Worm (Caenorhabditis elegans) whole organism, L2 larva: Measurements from ENCODE around the gene T27A1.2.

ENCODE experiments used
- F13H6.1 ChIP-seq: sonication (generic microtip); optimal IDR thresholded peaks from 2 replicates; lab custom pipeline; 2016; ENCODE audit warnings: missing genetic modification characterization, missing compliant biosample characterization
- R02D3.7 ChIP-seq: fragments of 150-350 bp; optimal IDR thresholded peaks from 2 replicates; lab custom pipeline; 2014; ENCODE audit warnings: missing biosample characterization, missing genetic modification characterization
- Y55F3AM.14 ChIP-seq: fragments of 200-800 bp; sonication (Bioruptor generic); optimal IDR thresholded peaks from 2 replicates; lab custom pipeline; 2018; ENCODE audit warnings: mild to moderate bottlenecking, missing genetic modification characterization, missing compliant biosample characterization
- ceh-16 ChIP-seq: fragments of 150-350 bp; optimal IDR thresholded peaks from 2 replicates; lab custom pipeline; 2014; ENCODE audit warnings: missing biosample characterization, missing genetic modification characterization
- ceh-82 ChIP-seq: fragments of 150-350 bp; optimal IDR thresholded peaks from 2 replicates; lab custom pipeline; 2014; ENCODE audit warnings: missing biosample characterization, missing genetic modification characterization
- crh-2 ChIP-seq: sonication (generic microtip); optimal IDR thresholded peaks from 2 replicates; lab custom pipeline; 2017; ENCODE audit warnings: missing biosample characterization, missing genetic modification characterization
- dmd-4 ChIP-seq: sonication (generic microtip); optimal IDR thresholded peaks from 2 replicates; lab custom pipeline; 2017; ENCODE audit warnings: missing biosample characterization, missing genetic modification characterization
- egl-27 ChIP-seq: sonication (generic microtip); optimal IDR thresholded peaks from 3 replicates; lab custom pipeline; 2017; ENCODE audit warnings: missing biosample characterization, missing genetic modification reagents, missing genetic modification characterization
- elt-3 ChIP-seq: sonication (generic microtip); optimal IDR thresholded peaks from 2 replicates; lab custom pipeline; 2017; ENCODE audit warnings: missing biosample characterization, missing genetic modification characterization
- fos-1 ChIP-seq: fragments of 150-350 bp; optimal IDR thresholded peaks from 2 replicates; lab custom pipeline; 2014; ENCODE audit warnings: missing biosample characterization, missing genetic modification characterization
- gmeb-1 ChIP-seq: fragments of 150-350 bp; optimal IDR thresholded peaks from 2 replicates; lab custom pipeline; 2014; ENCODE audit warnings: missing biosample characterization, missing genetic modification characterization
- lin-13 ChIP-seq: fragments of 150-350 bp; optimal IDR thresholded peaks from 2 replicates; lab custom pipeline; 2014; ENCODE audit warnings: missing biosample characterization, missing genetic modification reagents, missing genetic modification characterization
- lin-39 ChIP-seq: fragments of 150-350 bp; optimal IDR thresholded peaks from 2 replicates; lab custom pipeline; 2014; ENCODE audit warnings: missing biosample characterization, missing genetic modification reagents, missing genetic modification characterization
- lsy-2 ChIP-seq, 2 experiments: fragments of 150-350 bp in 1 of 2; sonication (generic microtip) in 1 of 2; optimal IDR thresholded peaks; 2 replicates each; lab custom pipeline; 2014 to 2017; ENCODE audit warnings: missing biosample characterization in 2 of 2, missing genetic modification characterization in 2 of 2
- mab-5 ChIP-seq: fragments of 150-350 bp; optimal IDR thresholded peaks from 2 replicates; lab custom pipeline; 2014; ENCODE audit warnings: missing biosample characterization, missing genetic modification characterization
- mbf-1 ChIP-seq: sonication (generic microtip); optimal IDR thresholded peaks from 2 replicates; lab custom pipeline; 2017; ENCODE audit warnings: missing biosample characterization, missing genetic modification characterization
- mdl-1 ChIP-seq, 2 experiments: fragments of 150-350 bp in 1 of 2; sonication (generic microtip) in 1 of 2; optimal IDR thresholded peaks; 2 replicates each; lab custom pipeline; 2017; ENCODE audit warnings: missing biosample characterization in 2 of 2, missing genetic modification characterization in 2 of 2
- nhr-10 ChIP-seq: sonication (generic microtip); optimal IDR thresholded peaks from 2 replicates; lab custom pipeline; 2017; ENCODE audit warnings: missing biosample characterization, missing genetic modification characterization
- nhr-11 ChIP-seq: fragments of 150-350 bp; optimal IDR thresholded peaks from 2 replicates; lab custom pipeline; 2014; ENCODE audit warnings: missing biosample characterization, missing genetic modification characterization
- nhr-12 ChIP-seq: fragments of 150-350 bp; optimal IDR thresholded peaks from 2 replicates; lab custom pipeline; 2014; ENCODE audit warnings: missing biosample characterization, missing genetic modification characterization
- nhr-129 ChIP-seq: fragments of 150-350 bp; optimal IDR thresholded peaks from 2 replicates; lab custom pipeline; 2014; ENCODE audit warnings: missing biosample characterization, missing genetic modification characterization
- nhr-21 ChIP-seq: fragments of 150-350 bp; optimal IDR thresholded peaks from 2 replicates; lab custom pipeline; 2014; ENCODE audit warnings: missing biosample characterization, missing genetic modification characterization
- nhr-23 ChIP-seq: fragments of 150-350 bp; optimal IDR thresholded peaks from 2 replicates; lab custom pipeline; 2014; ENCODE audit warnings: missing biosample characterization, missing genetic modification reagents, missing genetic modification characterization
- nhr-237 ChIP-seq: fragments of 150-350 bp; optimal IDR thresholded peaks from 2 replicates; lab custom pipeline; 2014; ENCODE audit warnings: missing biosample characterization, missing genetic modification characterization
- nhr-6 ChIP-seq: fragments of 150-350 bp; optimal IDR thresholded peaks from 2 replicates; lab custom pipeline; 2014; ENCODE audit warnings: missing biosample characterization, missing genetic modification characterization
- nhr-77 ChIP-seq: fragments of 150-350 bp; optimal IDR thresholded peaks from 2 replicates; lab custom pipeline; 2014; ENCODE audit warnings: missing biosample characterization, missing genetic modification characterization
- peb-1 ChIP-seq: fragments of 150-350 bp; optimal IDR thresholded peaks from 2 replicates; lab custom pipeline; 2014; ENCODE audit warnings: missing biosample characterization, missing genetic modification characterization
- sem-4 ChIP-seq: fragments of 150-350 bp; optimal IDR thresholded peaks from 2 replicates; lab custom pipeline; 2014; ENCODE audit warnings: missing biosample characterization, missing genetic modification reagents, missing genetic modification characterization
- skn-1 ChIP-seq: sonication (generic microtip); optimal IDR thresholded peaks from 2 replicates; lab custom pipeline; 2017; ENCODE audit warnings: missing biosample characterization, missing genetic modification characterization
- sma-3 ChIP-seq: sonication (generic microtip); optimal IDR thresholded peaks from 2 replicates; lab custom pipeline; 2016; ENCODE audit warnings: missing genetic modification reagents, missing genetic modification characterization, missing compliant biosample characterization
- sma-9 ChIP-seq, 2 experiments: fragments of 150-350 bp in 1 of 2; sonication (generic microtip) in 1 of 2; optimal IDR thresholded peaks; 2 replicates each; lab custom pipeline; 2014 to 2016; ENCODE audit warnings: missing genetic modification characterization in 2 of 2, mild to moderate bottlenecking in 1 of 2, missing biosample characterization in 1 of 2, missing compliant biosample characterization in 1 of 2, missing genetic modification reagents in 1 of 2, moderate library complexity in 1 of 2
- unc-55 ChIP-seq: fragments of 150-350 bp; sonication (generic microtip); optimal IDR thresholded peaks from 3 replicates; lab custom pipeline; 2014; ENCODE audit warnings: missing biosample characterization, missing genetic modification reagents, missing genetic modification characterization
- zag-1 ChIP-seq: fragments of 150-350 bp; optimal IDR thresholded peaks from 2 replicates; lab custom pipeline; 2014; ENCODE audit warnings: missing biosample characterization, missing genetic modification characterization
- ztf-11 ChIP-seq: sonication (generic microtip); optimal IDR thresholded peaks from 2 replicates; lab custom pipeline; 2017; ENCODE audit warnings: missing biosample characterization, missing genetic modification characterization
- ztf-4 ChIP-seq: fragments of 150-350 bp; optimal IDR thresholded peaks from 2 replicates; lab custom pipeline; 2014; ENCODE audit warnings: missing biosample characterization, missing genetic modification characterization

T27A1.2 gene

ce11 chrII:511968-512367 lies 24.7 kb downstream of the T27A1.2 start:
- TF ChIP-seq mab-5 (tag; lab: Kevin White, UChicago), result peak; percentile 48
- no peak for TF ChIP-seq sma-9 (GFP tag; optimal IDR thresholded peaks at IDR 0.05; lab: Kevin White, UChicago)
- TF ChIP-seq sma-9 (tag; optimal IDR thresholded peaks at IDR 0.05; lab: Kevin White, UChicago), result no peak
- TF ChIP-seq Y55F3AM.14 (GFP tag; lab: Kevin White, UChicago), result no peak
- TF ChIP-seq unc-55 (GFP tag; lab: Kevin White, UChicago), result peak; percentile 43
- no peak for TF ChIP-seq ztf-11

DNA sequence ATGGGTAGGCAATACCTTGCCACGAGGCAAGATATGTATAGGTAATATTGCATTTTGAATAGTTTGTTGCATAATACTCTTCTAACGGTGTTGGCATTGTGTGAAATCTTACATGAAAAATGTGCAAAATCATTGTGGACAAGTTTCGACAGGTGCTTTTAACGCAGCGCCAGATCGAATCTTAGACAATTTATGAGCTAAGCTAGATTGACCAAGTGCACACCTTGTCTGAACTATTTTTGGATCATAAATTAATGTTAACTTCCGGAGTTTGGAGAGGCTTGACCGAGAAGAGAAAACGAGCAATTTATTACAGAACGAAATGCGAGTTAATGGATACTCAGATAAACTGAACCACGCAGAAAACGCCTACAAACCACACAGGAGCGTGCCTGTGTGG lies 27.4 kb downstream of the T27A1.2 start, which contains the start of gene srh-105:
Gene srh-105, minus strand, starts transcription at position 101 of the 400 bp plus-strand sequence.
- no peak for TF ChIP-seq elt-3
- no peak for TF ChIP-seq lin-13
- no peak for TF ChIP-seq ztf-11
- TF ChIP-seq lsy-2 (tag; optimal IDR thresholded peaks at IDR 0.05; lab: Kevin White, UChicago), result no peak
- TF ChIP-seq nhr-10 (tag; lab: Kevin White, UChicago), result no peak
- TF ChIP-seq sma-3 (GFP tag; lab: Kevin White, UChicago), result no peak
- TF ChIP-seq dmd-4, result no peak
- TF ChIP-seq ceh-16, result no peak

- TF ChIP-seq sma-3 (GFP tag; lab: Kevin White, UChicago), result no peak
- no peak for TF ChIP-seq elt-3
- no peak for TF ChIP-seq fos-1 (tag; lab: Kevin White, UChicago)
- no peak for TF ChIP-seq lin-39 (tag; lab: Kevin White, UChicago)
- TF ChIP-seq nhr-77 (tag; lab: Kevin White, UChicago), result no peak
- no peak for TF ChIP-seq egl-27 (tag; lab: Kevin White, UChicago)
- TF ChIP-seq nhr-23, result no peak
- TF ChIP-seq ceh-82 (tag; lab: Kevin White, UChicago), result no peak
- no peak for TF ChIP-seq nhr-10 (tag; lab: Kevin White, UChicago)
- TF ChIP-seq nhr-129 (tag; lab: Kevin White, UChicago), result no peak
- TF ChIP-seq ceh-16, result no peak
- TF ChIP-seq ztf-4 (tag; lab: Kevin White, UChicago), result no peak
- no peak for TF ChIP-seq crh-2
- TF ChIP-seq peb-1, result no peak
These were observed 28.1 kb downstream of the T27A1.2 start for ce11 chrII:508603-509002.

- TF ChIP-seq nhr-23, result no peak
- peak; percentile 52 for TF ChIP-seq nhr-129 (tag; lab: Kevin White, UChicago)
- TF ChIP-seq crh-2, result peak; percentile 30
- peak; percentile 63 to 81 for TF ChIP-seq lsy-2 (tag; optimal IDR thresholded peaks at IDR 0.05; lab: Kevin White, UChicago)
- TF ChIP-seq fos-1 (tag; lab: Kevin White, UChicago), result no peak
- TF ChIP-seq sma-3 (GFP tag; lab: Kevin White, UChicago), result peak; percentile 42
- TF ChIP-seq skn-1, result no peak
- TF ChIP-seq lin-13, result peak; percentile 46
- peak; percentile 17 for TF ChIP-seq mab-5 (tag; lab: Kevin White, UChicago)
- no peak for TF ChIP-seq sem-4
- peak; percentile 5 for TF ChIP-seq nhr-6 (tag; lab: Kevin White, UChicago)
- peak; percentile 18 for TF ChIP-seq nhr-21 (tag; lab: Kevin White, UChicago)
- TF ChIP-seq F13H6.1 (tag; lab: Kevin White, UChicago), result peak; percentile 39
- peak; percentile 82 for TF ChIP-seq gmeb-1 (tag; lab: Kevin White, UChicago)
- TF ChIP-seq unc-55 (GFP tag; lab: Kevin White, UChicago), result peak; percentile 68
- TF ChIP-seq mdl-1 (tag; optimal IDR thresholded peaks at IDR 0.05; lab: Kevin White, UChicago), result no peak
These were observed 30.6 kb downstream of the T27A1.2 start for ce11 chrII:506069-506468.

ce11 chrII:502638-503037 lies 34.0 kb downstream of the T27A1.2 start:
- TF ChIP-seq nhr-11, result no peak
- no peak for TF ChIP-seq crh-2
- TF ChIP-seq R02D3.7 (tag; lab: Kevin White, UChicago), result no peak
- TF ChIP-seq mbf-1, result no peak
- TF ChIP-seq nhr-23, result no peak
- no peak for TF ChIP-seq fos-1 (tag; lab: Kevin White, UChicago)
- no peak for TF ChIP-seq mab-5 (tag; lab: Kevin White, UChicago)
- no peak for TF ChIP-seq gmeb-1 (tag; lab: Kevin White, UChicago)
- TF ChIP-seq nhr-237 (tag; lab: Kevin White, UChicago), result no peak
- no peak for TF ChIP-seq zag-1 (tag; lab: Kevin White, UChicago)
- TF ChIP-seq lin-39 (tag; lab: Kevin White, UChicago), result no peak
- TF ChIP-seq nhr-12 (tag; lab: Kevin White, UChicago), result no peak
